Fruit fly (Drosophila melanogaster) whole organism, embryonic: ENCODE data around the gene CG42269.

Source experiments
- Awh ChIP-seq: fragments of 200-800 bp; sonication (Bioruptor generic); IDR thresholded peaks from 2 replicates; pipeline ENCODE4, ENCODE4 v1.3.6; 2022; ENCODE audit warnings: missing biosample characterization, missing genetic modification characterization
- Bteb2 ChIP-seq: fragments of 200-800 bp; sonication (Bioruptor generic); optimal IDR thresholded peaks from 2 replicates; lab custom pipeline; 2016; ENCODE audit warnings: missing biosample characterization, missing genetic modification characterization
- CG10431 ChIP-seq: fragments of 200-800 bp; sonication (Bioruptor generic); optimal IDR thresholded peaks from 3 replicates; lab custom pipeline; 2018; ENCODE audit warnings: missing biosample characterization, mild to moderate bottlenecking, missing genetic modification characterization
- CG11695 ChIP-seq: fragments of 200-800 bp; sonication (Bioruptor generic); IDR thresholded peaks from 3 replicates; pipeline ENCODE4 v1.3.6; 2022; ENCODE audit warnings: missing biosample characterization, missing genetic modification characterization
- CG11696 ChIP-seq: fragments of 200-800 bp; sonication (Bioruptor generic); IDR thresholded peaks from 2 replicates; pipeline ENCODE4 v1.3.6; 2022; ENCODE audit warnings: missing biosample characterization, missing genetic modification characterization
- CG12236 ChIP-seq: fragments of 200-800 bp; sonication (Bioruptor generic); optimal IDR thresholded peaks from 2 replicates; lab custom pipeline; 2016; ENCODE audit warnings: missing biosample characterization, missing genetic modification characterization
- CG12659 ChIP-seq: fragments of 200-800 bp; sonication (Bioruptor generic); optimal IDR thresholded peaks from 3 replicates; lab custom pipeline; 2017; ENCODE audit warnings: mild to moderate bottlenecking, missing biosample characterization, missing genetic modification reagents, missing genetic modification characterization
- CG13624 ChIP-seq: fragments of 200-800 bp; sonication (Bioruptor generic); optimal IDR thresholded peaks from 2 replicates; lab custom pipeline; 2016; ENCODE audit warnings: missing biosample characterization, missing genetic modification characterization
- CG13775 ChIP-seq: fragments of 200-800 bp; sonication (Bioruptor generic); optimal IDR thresholded peaks from 3 replicates; lab custom pipeline; 2017; ENCODE audit warnings: missing biosample characterization, mild to moderate bottlenecking, missing genetic modification characterization
- CG14667 ChIP-seq: fragments of 200-800 bp; sonication (Bioruptor generic); IDR thresholded peaks from 2 replicates; pipeline ENCODE4 v1.3.6; 2022; ENCODE audit warnings: missing biosample characterization, missing genetic modification characterization
- CG14710 ChIP-seq: fragments of 200-800 bp; sonication (Bioruptor generic); optimal IDR thresholded peaks from 3 replicates; lab custom pipeline; 2019; ENCODE audit warnings: missing biosample characterization, mild to moderate bottlenecking, missing genetic modification characterization, moderate library complexity
- CG15514 ChIP-seq: fragments of 200-800 bp; sonication (Bioruptor generic); optimal IDR thresholded peaks from 3 replicates; lab custom pipeline; 2017; ENCODE audit warnings: missing biosample characterization, missing genetic modification characterization, mild to moderate bottlenecking, moderate library complexity, missing genetic modification reagents
- CG15696 ChIP-seq: fragments of 200-800 bp; sonication (Bioruptor generic); optimal IDR thresholded peaks from 2 replicates; lab custom pipeline; 2019; ENCODE audit warnings: missing biosample characterization, mild to moderate bottlenecking, missing genetic modification characterization, moderate library complexity
- CG17359 ChIP-seq: fragments of 200-800 bp; sonication (Bioruptor generic); optimal IDR thresholded peaks from 3 replicates; lab custom pipeline; 2018; ENCODE audit warnings: missing biosample characterization, mild to moderate bottlenecking, missing genetic modification characterization, moderate library complexity
- CG2712 ChIP-seq: fragments of 200-800 bp; optimal IDR thresholded peaks from 3 replicates; lab custom pipeline; 2019; ENCODE audit warnings: missing biosample characterization, mild to moderate bottlenecking, missing genetic modification characterization, moderate library complexity
- CG2889 ChIP-seq: fragments of 200-800 bp; sonication (Bioruptor generic); IDR thresholded peaks from 3 replicates; pipeline ENCODE4 v1.3.6; 2022; ENCODE audit warnings: missing biosample characterization, missing genetic modification characterization
- CG31224 ChIP-seq: fragments of 200-800 bp; sonication (Bioruptor generic); IDR thresholded peaks from 2 replicates; pipeline ENCODE4 v1.3.6; 2022; ENCODE audit warnings: missing biosample characterization, missing genetic modification characterization
- CG31365 ChIP-seq: fragments of 200-800 bp; sonication (Bioruptor generic); optimal IDR thresholded peaks from 2 replicates; lab custom pipeline; 2018; ENCODE audit warnings: missing biosample characterization, mild to moderate bottlenecking, missing genetic modification characterization
- CG31388 ChIP-seq: fragments of 200-800 bp; sonication (Bioruptor generic); optimal IDR thresholded peaks from 2 replicates; lab custom pipeline; 2016; ENCODE audit warnings: missing biosample characterization, missing genetic modification characterization
- CG3995 ChIP-seq: fragments of 200-800 bp; sonication (Bioruptor generic); optimal IDR thresholded peaks from 3 replicates; lab custom pipeline; 2016; ENCODE audit warnings: missing biosample characterization, missing genetic modification characterization
- CG6654 ChIP-seq: fragments of 200-800 bp; sonication (Bioruptor generic); optimal IDR thresholded peaks from 2 replicates; lab custom pipeline; 2017; ENCODE audit warnings: missing biosample characterization, mild to moderate bottlenecking, missing genetic modification characterization
- CG8765 ChIP-seq: fragments of 200-800 bp; sonication (Bioruptor generic); IDR thresholded peaks from 2 replicates; pipeline ENCODE4 v1.3.6; 2022; ENCODE audit warnings: missing biosample characterization, missing genetic modification characterization
- CG9215 ChIP-seq: fragments of 200-800 bp; sonication (Bioruptor generic); IDR thresholded peaks from 2 replicates; pipeline ENCODE4 v1.3.6; 2022; ENCODE audit warnings: missing biosample characterization, missing genetic modification characterization
- Chrac-16 ChIP-seq: fragments of 200-800 bp; sonication (Bioruptor generic); optimal IDR thresholded peaks from 3 replicates; lab custom pipeline; 2016; ENCODE audit warnings: missing biosample characterization, missing genetic modification characterization
- D ChIP-seq, 2 experiments: fragments of 200-800 bp in 1 of 2; fragments of >200 bp in 1 of 2; sonication (Bioruptor generic) in 1 of 2; optimal IDR thresholded peaks; 2 replicates in 1 of 2; 3 replicates in 1 of 2; lab custom pipeline; 2017; ENCODE audit warnings: mild to moderate bottlenecking in 1 of 2, missing biosample characterization in 1 of 2, missing genetic modification characterization in 1 of 2, missing genetic modification reagents in 1 of 2
- Dek ChIP-seq: fragments of 200-800 bp; sonication (Bioruptor generic); optimal IDR thresholded peaks from 3 replicates; lab custom pipeline; 2019; ENCODE audit warnings: missing biosample characterization, mild to moderate bottlenecking, missing genetic modification characterization, moderate library complexity
- Dip2 ChIP-seq: fragments of 200-800 bp; sonication (Bioruptor generic); IDR thresholded peaks from 2 replicates; pipeline ENCODE4 v1.3.6; 2022; ENCODE audit warnings: missing biosample characterization, missing genetic modification characterization
- Doc3 ChIP-seq: fragments of 200-800 bp; sonication (Bioruptor generic); IDR thresholded peaks from 3 replicates; pipeline ENCODE4 v1.3.6; 2022; ENCODE audit warnings: missing biosample characterization, missing genetic modification characterization; ENCODE audit not compliant: partially characterized antibody
- E2f2 ChIP-seq: fragments of 200-800 bp; sonication (Bioruptor generic); IDR thresholded peaks from 2 replicates; pipeline ENCODE4 v1.3.6; 2022; ENCODE audit warnings: missing biosample characterization, missing genetic modification characterization
- Fer2 ChIP-seq: fragments of 200-800 bp; sonication (Bioruptor generic); optimal IDR thresholded peaks from 2 replicates; lab custom pipeline; 2018; ENCODE audit warnings: missing biosample characterization, mild to moderate bottlenecking, missing genetic modification characterization, moderate library complexity
- Gug ChIP-seq: fragments of 200-800 bp; sonication (Bioruptor generic); IDR thresholded peaks from 4 replicates; pipeline ENCODE4 v1.3.6; 2022; ENCODE audit warnings: missing biosample characterization, missing genetic modification characterization
- HHEX ChIP-seq: fragments of 200-800 bp; sonication (Bioruptor generic); optimal IDR thresholded peaks from 3 replicates; lab custom pipeline; 2017; ENCODE audit warnings: missing biosample characterization, mild to moderate bottlenecking, missing genetic modification characterization, missing genetic modification reagents
- cato ChIP-seq: fragments of 200-800 bp; sonication (Bioruptor generic); optimal IDR thresholded peaks from 2 replicates; lab custom pipeline; 2016; ENCODE audit warnings: missing biosample characterization, missing genetic modification characterization, borderline replicate concordance
- cg ChIP-seq: fragments of 200-800 bp; sonication (Bioruptor generic); optimal IDR thresholded peaks from 3 replicates; lab custom pipeline; 2019; ENCODE audit warnings: missing biosample characterization, mild to moderate bottlenecking, missing genetic modification characterization, moderate library complexity
- chm ChIP-seq: fragments of 200-800 bp; sonication (Bioruptor generic); IDR thresholded peaks from 2 replicates; pipeline ENCODE4 v1.3.6; 2022; ENCODE audit warnings: missing biosample characterization, missing genetic modification characterization
- corto ChIP-seq: fragments of 200-800 bp; sonication (Bioruptor generic); optimal IDR thresholded peaks from 2 replicates; lab custom pipeline; 2016; ENCODE audit warnings: missing biosample characterization, mild to moderate bottlenecking, missing genetic modification characterization, moderate library complexity
- crc ChIP-seq: fragments of 200-800 bp; sonication (Bioruptor generic); optimal IDR thresholded peaks from 2 replicates; lab custom pipeline; 2016; ENCODE audit warnings: missing biosample characterization, missing genetic modification characterization
- dmrt11E ChIP-seq: fragments of 200-800 bp; sonication (Bioruptor generic); optimal IDR thresholded peaks from 3 replicates; lab custom pipeline; 2018; ENCODE audit warnings: missing biosample characterization, mild to moderate bottlenecking, missing genetic modification characterization, moderate library complexity
- esg ChIP-seq: fragments of 200-800 bp; sonication (Bioruptor generic); conservative IDR thresholded peaks from 2 replicates; pipeline ENCODE4 v1.3.6; 2022; ENCODE audit warnings: missing biosample characterization, missing genetic modification characterization
- eve ChIP-seq, 2 experiments: fragments of >200 bp; optimal IDR thresholded peaks; 2 replicates each; lab custom pipeline; 2017; ENCODE audit warnings: missing biosample characterization in 2 of 2, missing genetic modification characterization in 2 of 2
- hb ChIP-seq: fragments of 200-800 bp; sonication (Bioruptor generic); IDR thresholded peaks from 3 replicates; pipeline ENCODE4 v1.3.6; 2022; ENCODE audit warnings: missing biosample characterization, missing genetic modification characterization; ENCODE audit not compliant: partially characterized antibody
- hth ChIP-seq: fragments of >200 bp; optimal IDR thresholded peaks from 2 replicates; lab custom pipeline; 2017; ENCODE audit warnings: inconsistent platforms
- jumu ChIP-seq: fragments of 200-800 bp; sonication (Bioruptor generic); optimal IDR thresholded peaks from 3 replicates; lab custom pipeline; 2016; ENCODE audit warnings: missing biosample characterization, missing genetic modification characterization
- mirr ChIP-seq: fragments of 200-800 bp; sonication (Bioruptor generic); optimal IDR thresholded peaks from 3 replicates; lab custom pipeline; 2018; ENCODE audit warnings: missing biosample characterization, mild to moderate bottlenecking, missing genetic modification characterization
- pb ChIP-seq: fragments of 200-800 bp; sonication (Bioruptor generic); optimal IDR thresholded peaks from 3 replicates; lab custom pipeline; 2016; ENCODE audit warnings: missing biosample characterization, missing genetic modification characterization
- prd ChIP-seq, 3 experiments: fragments of >200 bp in 2 of 3; fragments of 200-800 bp in 1 of 3; sonication (Bioruptor generic) in 1 of 3; optimal IDR thresholded peaks in 2 of 3; IDR thresholded peaks in 1 of 3; 2 replicates in 2 of 3; 3 replicates in 1 of 3; pipeline versions ENCODE4 v1.3.6 to Lab custom; 2017 to 2022; ENCODE audit warnings: missing biosample characterization in 1 of 3, missing genetic modification characterization in 1 of 3
- rib ChIP-seq: fragments of 200-800 bp; sonication (Bioruptor generic); IDR thresholded peaks from 2 replicates; pipeline ENCODE4 v1.3.6; 2022; ENCODE audit warnings: missing biosample characterization, missing genetic modification characterization
- salm ChIP-seq: fragments of 200-800 bp; sonication (Bioruptor generic); optimal IDR thresholded peaks from 2 replicates; lab custom pipeline; 2018; ENCODE audit warnings: missing biosample characterization, mild to moderate bottlenecking, missing genetic modification characterization
- wek ChIP-seq: fragments of 200-800 bp; sonication (Bioruptor generic); optimal IDR thresholded peaks from 3 replicates; lab custom pipeline; 2018; ENCODE audit warnings: missing biosample characterization, mild to moderate bottlenecking, missing genetic modification characterization, moderate library complexity

Gene CG42269

dm6 chr3L:6059062-6059708, 6.9 kb upstream of the CG42269 start, which contains the start of gene CG6592 (continued):
- no peak for TF ChIP-seq Fer2
- no peak for TF ChIP-seq hb
- TF ChIP-seq eve (GFP tag; optimal IDR thresholded peaks at IDR 0.05; lab: Kevin White, UChicago): no peak
- no peak for TF ChIP-seq cato (GFP tag; lab: Kevin White, UChicago)
- no peak for TF ChIP-seq CG3995 (GFP tag; lab: Kevin White, UChicago)
- peak; percentile 97 for TF ChIP-seq CG31365
- TF ChIP-seq jumu (GFP tag; lab: Kevin White, UChicago): no peak
- TF ChIP-seq CG13624 (GFP tag; lab: Kevin White, UChicago): peak; percentile 19
- TF ChIP-seq Doc3 (GFP tag; lab: Robert Waterston, UW): no peak
- TF ChIP-seq Gug: no peak; the same call in 3 of the 4 replicates
- no peak for TF ChIP-seq CG6654 (GFP tag; lab: Kevin White, UChicago)
- no peak for TF ChIP-seq prd (optimal IDR thresholded peaks at IDR 0.05; lab: Kevin White, UChicago)
- TF ChIP-seq prd (GFP tag; IDR thresholded peaks at IDR 0.05; lab: Robert Waterston, UW): peak; percentile 76
- TF ChIP-seq CG12236 (GFP tag; lab: Kevin White, UChicago): peak; percentile 44
- no peak for TF ChIP-seq CG17359 (tag; lab: Kevin White, UChicago)
- TF ChIP-seq CG2712 (tag; lab: Kevin White, UChicago): no peak
- no peak for TF ChIP-seq esg (GFP tag; lab: Robert Waterston, UW)
- no peak for TF ChIP-seq CG15514
- no peak for TF ChIP-seq Awh (GFP tag; lab: Robert Waterston, UW)
- peak; percentile 20 for TF ChIP-seq wek (GFP tag; lab: Kevin White, UChicago)
- TF ChIP-seq mirr: no peak
- no peak for TF ChIP-seq CG12659 (GFP tag; lab: Kevin White, UChicago)
- peak; percentile 57 for TF ChIP-seq CG15696 (tag; lab: Kevin White, UChicago)
- peak; percentile 78 for TF ChIP-seq dmrt11E (tag; lab: Kevin White, UChicago)
- TF ChIP-seq CG10431 (GFP tag; lab: Kevin White, UChicago): peak; percentile 3
- TF ChIP-seq CG8765 (GFP tag; lab: Robert Waterston, UW): peak; percentile 62; the same call in 1 of the 2 replicates
- TF ChIP-seq CG14710 (tag; lab: Kevin White, UChicago): no peak
- no peak for TF ChIP-seq salm (tag; lab: Kevin White, UChicago)
- no peak for TF ChIP-seq CG9215 (GFP tag; lab: Robert Waterston, UW)
- TF ChIP-seq CG11695: no peak
- no peak for TF ChIP-seq D (optimal IDR thresholded peaks at IDR 0.05; lab: Kevin White, UChicago)
- no peak for TF ChIP-seq D (GFP tag; optimal IDR thresholded peaks at IDR 0.05; lab: Kevin White, UChicago)
- no peak for TF ChIP-seq Dip2 (GFP tag; lab: Robert Waterston, UW)
- no peak for TF ChIP-seq pb (GFP tag; lab: Kevin White, UChicago)
- TF ChIP-seq hth: no peak
- no peak for TF ChIP-seq CG11696 (GFP tag; lab: Robert Waterston, UW)
- TF ChIP-seq CG2889 (GFP tag; lab: Robert Waterston, UW): no peak
- TF ChIP-seq HHEX (GFP tag; lab: Kevin White, UChicago): no peak
- no peak for TF ChIP-seq CG14667 (GFP tag; lab: Robert Waterston, UW)
- TF ChIP-seq E2f2 (GFP tag; lab: Robert Waterston, UW): no peak
- TF ChIP-seq crc: no peak
- peak; percentile 68 for TF ChIP-seq CG13775 (GFP tag; lab: Kevin White, UChicago)
- TF ChIP-seq rib (GFP tag; lab: Robert Waterston, UW): no peak
- TF ChIP-seq CG31388 (GFP tag; lab: Kevin White, UChicago): no peak
- TF ChIP-seq chm (GFP tag; lab: Robert Waterston, UW): peak; percentile 70; the same call in 1 of the 2 replicates
- peak; percentile 37 for TF ChIP-seq Chrac-16 (GFP tag; lab: Kevin White, UChicago)
- TF ChIP-seq corto (GFP tag; lab: Kevin White, UChicago): no peak
- TF ChIP-seq CG31224: no peak
- no peak for TF ChIP-seq Dek
- TF ChIP-seq Bteb2: no peak
- no peak for TF ChIP-seq cg (GFP tag; lab: Kevin White, UChicago)
